Worm (Caenorhabditis elegans): Measurements from ENCODE around the gene F46C8.3.
A peak's percentile ranks its signal among the peaks of the same experiment; 100 is the strongest.

Gene F46C8.3

DNA sequence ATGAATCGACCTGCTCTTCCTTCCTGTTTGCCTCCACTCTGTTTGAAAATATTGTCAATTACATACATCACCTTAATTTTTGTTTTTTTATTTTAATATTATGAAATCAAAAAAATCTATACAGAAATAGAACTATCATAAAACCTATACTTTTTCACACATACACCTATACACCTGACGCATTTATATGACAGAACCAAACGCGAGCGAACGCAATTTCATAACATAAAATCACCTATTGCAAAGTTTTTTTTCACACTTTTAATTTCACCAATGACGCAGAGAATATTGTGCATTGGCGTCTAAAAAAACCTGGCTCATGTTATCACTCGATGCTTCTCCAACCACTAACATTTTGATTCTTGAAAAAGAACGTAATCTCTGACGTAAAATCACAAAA lies 36.6 kb downstream of the F46C8.3 start:
- no peak for TF ChIP-seq lin-13 (tag; optimal IDR thresholded peaks at IDR 0.05)
- TF ChIP-seq mls-2 (tag; optimal IDR thresholded peaks at IDR 0.05) = no peak
- TF ChIP-seq nhr-237 (tag; optimal IDR thresholded peaks at IDR 0.05) = no peak
- no peak for TF ChIP-seq unc-62 (GFP tag; optimal IDR thresholded peaks at IDR 0.05)

DNA sequence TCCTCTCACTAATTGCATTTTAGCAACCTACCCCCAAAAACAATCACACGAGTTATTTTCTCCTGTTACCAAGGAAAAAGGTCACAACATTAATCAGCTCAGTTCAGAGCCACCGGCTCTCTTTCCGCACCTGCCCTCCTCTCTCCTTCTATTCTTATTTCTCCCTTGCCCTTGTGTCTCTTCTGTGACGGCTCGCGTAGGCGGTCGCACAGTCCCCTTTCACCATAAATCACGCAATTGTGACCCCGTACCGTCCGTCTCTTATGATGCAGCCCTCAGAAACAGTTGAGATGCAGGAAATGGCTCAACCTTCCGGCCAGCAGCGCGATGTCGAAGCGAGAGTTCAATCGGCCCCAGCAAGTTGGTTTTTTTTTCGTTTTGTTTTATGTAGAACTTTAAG lies 37.3 kb downstream of the F46C8.3 start, which contains the start of gene sto-1:
Gene sto-1 (plus strand): TSS at position 200 of the 400 bp plus-strand sequence.
- TF ChIP-seq flh-1 (GFP tag; optimal IDR thresholded peaks at IDR 0.05) (peak; percentile 14), ceh-83 (GFP tag; optimal IDR thresholded peaks at IDR 0.05) (peak; percentile 12), cnd-1 (tag; optimal IDR thresholded peaks at IDR 0.05) (peak; percentile 30), mls-2 (tag; optimal IDR thresholded peaks at IDR 0.05) (no peak), nhr-2 (tag; optimal IDR thresholded peaks at IDR 0.05) (peak; percentile 73)

DNA sequence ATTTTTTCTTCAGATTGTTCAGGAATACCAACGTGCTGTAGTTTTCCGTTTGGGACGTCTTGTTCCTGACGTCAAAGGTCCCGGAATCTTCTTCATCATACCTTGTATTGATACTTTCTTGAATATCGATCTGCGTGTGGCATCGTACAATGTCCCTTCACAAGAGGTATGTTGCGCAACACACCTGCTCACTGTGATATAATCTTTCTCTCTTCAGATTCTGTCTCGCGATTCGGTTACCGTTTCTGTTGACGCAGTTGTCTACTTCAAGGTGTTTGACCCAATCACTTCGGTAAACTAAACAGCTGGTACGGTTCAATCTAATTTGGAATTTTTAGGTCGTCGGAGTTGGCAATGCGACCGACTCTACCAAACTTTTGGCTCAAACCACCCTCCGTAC lies 38.1 kb downstream of the F46C8.3 start:
- peak; percentile 91 for TF ChIP-seq zip-8 (tag; optimal IDR thresholded peaks at IDR 0.05)
- no peak for TF ChIP-seq elt-3 (tag; optimal IDR thresholded peaks at IDR 0.05)
- no peak for TF ChIP-seq bed-3 (GFP tag; optimal IDR thresholded peaks at IDR 0.05)
- TF ChIP-seq nhr-28 (tag; optimal IDR thresholded peaks at IDR 0.05) = no peak
- TF ChIP-seq lin-13 (tag; optimal IDR thresholded peaks at IDR 0.05) = no peak
- TF ChIP-seq nhr-237 (tag; optimal IDR thresholded peaks at IDR 0.05) = no peak
- peak; percentile 4 for TF ChIP-seq hlh-1 (tag; optimal IDR thresholded peaks at IDR 0.05)
- TF ChIP-seq nhr-2 (tag; optimal IDR thresholded peaks at IDR 0.05) = peak; percentile 82
- no peak for TF ChIP-seq lsy-2 (tag; optimal IDR thresholded peaks at IDR 0.05)

DNA sequence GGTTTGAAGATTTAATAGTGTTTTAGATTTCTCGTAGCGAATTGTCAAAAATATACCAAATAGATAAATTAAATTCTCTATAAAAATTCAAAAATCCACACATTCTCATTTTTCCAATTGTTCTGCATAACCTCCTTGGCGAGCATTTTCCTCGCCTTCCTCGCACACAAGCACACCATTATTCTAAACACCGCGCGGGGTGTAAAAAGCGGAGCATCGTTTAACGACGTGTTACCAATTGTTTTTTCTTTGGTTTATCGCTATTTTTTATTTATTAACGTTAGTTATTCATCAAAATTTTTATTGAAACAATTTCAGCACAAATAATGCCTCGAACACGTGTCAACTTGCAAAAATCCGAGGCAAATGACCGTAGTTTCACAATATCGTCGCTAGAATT lies 39.6 kb downstream of the F46C8.3 start, which contains the start of gene vps-52:
Gene vps-52 (plus strand): TSS at position 319 of the 400 bp plus-strand sequence.
- no peak for TF ChIP-seq ham-2 (GFP tag; optimal IDR thresholded peaks at IDR 0.05)
- TF ChIP-seq mep-1 (tag; optimal IDR thresholded peaks at IDR 0.05) = peak; percentile 36
- TF ChIP-seq ces-1 (GFP tag; optimal IDR thresholded peaks at IDR 0.05) = peak; percentile 26
- TF ChIP-seq unc-39 (tag; optimal IDR thresholded peaks at IDR 0.05) = no peak
- TF ChIP-seq blmp-1 (tag; optimal IDR thresholded peaks at IDR 0.05) = no peak
- no peak for TF ChIP-seq nhr-28 (tag; optimal IDR thresholded peaks at IDR 0.05)
- no peak for TF ChIP-seq hlh-1 (tag; optimal IDR thresholded peaks at IDR 0.05)
- TF ChIP-seq ceh-43 (GFP tag; optimal IDR thresholded peaks at IDR 0.05) = no peak
- no peak for TF ChIP-seq nhr-76 (tag; optimal IDR thresholded peaks at IDR 0.05)
- no peak for TF ChIP-seq lsy-2 (tag; optimal IDR thresholded peaks at IDR 0.05)
- no peak for TF ChIP-seq unc-120 (tag; optimal IDR thresholded peaks at IDR 0.05; ENCODE audit: poor library complexity, severe bottlenecking)
- no peak for TF ChIP-seq nhr-12 (tag; optimal IDR thresholded peaks at IDR 0.05)
- TF ChIP-seq mab-5 (tag; optimal IDR thresholded peaks at IDR 0.05) = no peak

DNA sequence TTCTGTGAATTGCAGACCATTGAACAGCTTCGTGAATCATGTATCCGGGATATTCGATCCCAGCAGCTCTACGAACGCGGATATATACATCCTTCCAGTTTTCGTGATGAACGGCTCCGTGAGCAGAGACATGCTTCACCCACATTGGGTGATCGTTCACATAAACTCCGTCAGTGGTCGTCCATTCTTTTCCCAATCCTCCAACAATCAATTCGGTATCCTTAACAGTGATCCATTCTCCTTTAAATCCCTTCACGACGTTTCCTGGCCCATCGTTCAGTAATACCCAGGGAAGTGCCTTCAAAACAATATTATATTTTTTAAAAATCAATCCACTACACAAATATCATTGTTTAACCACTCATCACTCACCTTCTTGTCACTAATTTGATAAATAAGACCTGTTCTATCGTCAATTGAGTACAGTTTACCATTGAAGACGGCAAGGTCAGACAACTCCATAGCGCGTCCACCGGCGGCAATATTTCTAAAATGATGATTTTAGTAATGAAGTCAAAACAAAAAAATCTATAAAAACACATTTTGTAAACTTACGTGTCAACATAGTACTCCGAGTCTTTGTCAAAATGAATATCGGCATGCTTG lies 43.4 kb downstream of the F46C8.3 start:
- TF ChIP-seq elt-1 (tag; optimal IDR thresholded peaks at IDR 0.05; ENCODE audit: borderline replicate concordance, insufficient read depth) (no peak), ztf-11 (tag; optimal IDR thresholded peaks at IDR 0.05) (no peak), nhr-237 (tag; optimal IDR thresholded peaks at IDR 0.05) (no peak), bed-3 (GFP tag; optimal IDR thresholded peaks at IDR 0.05) (no peak), blmp-1 (tag; optimal IDR thresholded peaks at IDR 0.05) (no peak), mep-1 (tag; optimal IDR thresholded peaks at IDR 0.05) (no peak), elt-3 (tag; optimal IDR thresholded peaks at IDR 0.05) (no peak), snpc-4 (tag; optimal IDR thresholded peaks at IDR 0.05) (no peak), unc-120 (tag; optimal IDR thresholded peaks at IDR 0.05; ENCODE audit: poor library complexity, severe bottlenecking) (no peak), unc-62 (GFP tag; optimal IDR thresholded peaks at IDR 0.05) (no peak), lsy-2 (tag; optimal IDR thresholded peaks at IDR 0.05) (no peak), ceh-39 (tag; optimal IDR thresholded peaks at IDR 0.05) (no peak), nhr-2 (tag; optimal IDR thresholded peaks at IDR 0.05) (no peak), nhr-28 (tag; optimal IDR thresholded peaks at IDR 0.05) (no peak), ces-1 (GFP tag; optimal IDR thresholded peaks at IDR 0.05) (no peak), ham-2 (GFP tag; optimal IDR thresholded peaks at IDR 0.05) (no peak), zip-8 (tag; optimal IDR thresholded peaks at IDR 0.05) (no peak), mls-2 (tag; optimal IDR thresholded peaks at IDR 0.05) (no peak), drap-1 (GFP tag; optimal IDR thresholded peaks at IDR 0.05) (no peak), sem-2 (GFP tag; optimal IDR thresholded peaks at IDR 0.05) (no peak)
